Worm (Caenorhabditis elegans) whole organism, late embryonic: ENCODE measurements around the gene F11A5.16.

Experiments
- ceh-24 ChIP-seq: sonication (generic microtip); optimal IDR thresholded peaks from 2 replicates; lab custom pipeline; 2016; ENCODE audit warnings: mild to moderate bottlenecking, missing genetic modification characterization, missing compliant biosample characterization
- dve-1 ChIP-seq: sonication (generic microtip); optimal IDR thresholded peaks from 2 replicates; lab custom pipeline; 2017; ENCODE audit warnings: antibody characterized with exemption, mild to moderate bottlenecking, missing genetic modification characterization, missing compliant biosample characterization
- elt-2 ChIP-seq: sonication (generic microtip); optimal IDR thresholded peaks from 2 replicates; lab custom pipeline; 2016; ENCODE audit warnings: missing genetic modification reagents, missing genetic modification characterization, missing compliant biosample characterization
- elt-4 ChIP-seq: sonication (generic microtip); optimal IDR thresholded peaks from 2 replicates; lab custom pipeline; 2016; ENCODE audit warnings: missing genetic modification characterization, missing compliant biosample characterization
- eyg-1 ChIP-seq: sonication (generic microtip); optimal IDR thresholded peaks from 2 replicates; lab custom pipeline; 2016; ENCODE audit warnings: missing genotype, missing genetic modification characterization, missing compliant biosample characterization
- fkh-10 ChIP-seq: fragments of 150-350 bp; optimal IDR thresholded peaks from 2 replicates; lab custom pipeline; 2014; ENCODE audit warnings: missing biosample characterization, missing genetic modification reagents, missing genetic modification characterization
- hlh-13 ChIP-seq: fragments of 200-800 bp; sonication (Bioruptor generic); optimal IDR thresholded peaks from 2 replicates; lab custom pipeline; 2018; ENCODE audit warnings: mild to moderate bottlenecking, missing genetic modification characterization, missing compliant biosample characterization
- lim-6 ChIP-seq: sonication (generic microtip); optimal IDR thresholded peaks from 2 replicates; lab custom pipeline; 2016; ENCODE audit warnings: missing genetic modification characterization, missing compliant biosample characterization
- madf-2 ChIP-seq: sonication (generic microtip); optimal IDR thresholded peaks from 2 replicates; lab custom pipeline; 2017; ENCODE audit warnings: missing genetic modification characterization, missing compliant biosample characterization
- nfya-1 ChIP-seq: sonication (generic microtip); optimal IDR thresholded peaks from 2 replicates; lab custom pipeline; 2017; ENCODE audit warnings: missing genetic modification characterization, mild to moderate bottlenecking, missing compliant biosample characterization, antibody characterized with exemption, moderate library complexity
- pqm-1 ChIP-seq: sonication (generic microtip); optimal IDR thresholded peaks from 2 replicates; lab custom pipeline; 2016; ENCODE audit warnings: missing genetic modification characterization, missing compliant biosample characterization
- unc-86 ChIP-seq: sonication (generic microtip); optimal IDR thresholded peaks from 2 replicates; lab custom pipeline; 2016; ENCODE audit warnings: missing genetic modification characterization, missing compliant biosample characterization

- no peak for TF ChIP-seq nfya-1
- TF ChIP-seq unc-86 (tag; lab: Kevin White, UChicago), result no peak
- no peak for TF ChIP-seq eyg-1
- TF ChIP-seq elt-4 (tag; lab: Kevin White, UChicago), result no peak
- no peak for TF ChIP-seq madf-2 (tag; lab: Kevin White, UChicago)
- TF ChIP-seq hlh-13 (GFP tag; lab: Kevin White, UChicago), result no peak
- TF ChIP-seq pqm-1, result no peak
- no peak for TF ChIP-seq ceh-24 (tag; lab: Kevin White, UChicago)
- no peak for TF ChIP-seq fkh-10
- TF ChIP-seq lim-6, result no peak
- no peak for TF ChIP-seq dve-1 (tag; lab: Kevin White, UChicago)
- TF ChIP-seq elt-2, result no peak
These were observed 24.9 kb downstream of the F11A5.16 start, which contains the start of gene srh-98 for ce11 chrV:16235647-16236046.
